Fruit fly (Drosophila melanogaster): ENCODE measurements around the gene CG32448.

Gene CG32448

dm6 chr3L:21828177-21828589, at the start of gene CG32448:
TSS of gene CG32448 (minus strand) at chr3L:21828480.
- TF ChIP-seq ovo (GFP tag; optimal IDR thresholded peaks at IDR 0.05) (no peak), Mnt (GFP tag; optimal IDR thresholded peaks at IDR 0.05) (peak; percentile 34), Hr96 (GFP tag; optimal IDR thresholded peaks at IDR 0.05) (peak; percentile 37), CG11617 (GFP tag; optimal IDR thresholded peaks at IDR 0.05) (peak; percentile 3), Crg-1 (GFP tag; optimal IDR thresholded peaks at IDR 0.05) (no peak), kay (GFP tag; ENCODE audit: borderline replicate concordance) (no peak), CG14711 (tag; optimal IDR thresholded peaks at IDR 0.05) (peak; percentile 24), CG7101 (tag; optimal IDR thresholded peaks at IDR 0.05) (peak; percentile 46), bab1 (GFP tag; optimal IDR thresholded peaks at IDR 0.05) (no peak), cnc (optimal IDR thresholded peaks at IDR 0.05) (no peak), CG7045 (GFP tag; optimal IDR thresholded peaks at IDR 0.05) (peak; percentile 13), pad (GFP tag; optimal IDR thresholded peaks at IDR 0.05) (no peak), tj (GFP tag; optimal IDR thresholded peaks at IDR 0.05) (no peak), CG12768 (GFP tag; optimal IDR thresholded peaks at IDR 0.05) (no peak), cic (GFP tag; optimal IDR thresholded peaks at IDR 0.05) (no peak), toe (GFP tag; optimal IDR thresholded peaks at IDR 0.05) (no peak), CG1620 (GFP tag; optimal IDR thresholded peaks at IDR 0.05) (peak; percentile 27), CG33017 (tag; optimal IDR thresholded peaks at IDR 0.05) (peak; percentile 10), Clk (GFP tag; optimal IDR thresholded peaks at IDR 0.05) (no peak), CG5204 (GFP tag; optimal IDR thresholded peaks at IDR 0.05) (peak; percentile 55)

- TF ChIP-seq toe (GFP tag; optimal IDR thresholded peaks at IDR 0.05) (no peak), tj (GFP tag; optimal IDR thresholded peaks at IDR 0.05) (no peak), pad (GFP tag; optimal IDR thresholded peaks at IDR 0.05) (no peak), Mnt (GFP tag; optimal IDR thresholded peaks at IDR 0.05) (no peak), cnc (optimal IDR thresholded peaks at IDR 0.05) (no peak), CG7045 (GFP tag; optimal IDR thresholded peaks at IDR 0.05) (no peak), CG5204 (GFP tag; optimal IDR thresholded peaks at IDR 0.05) (no peak), kay (GFP tag; ENCODE audit: borderline replicate concordance) (no peak), Crg-1 (GFP tag; optimal IDR thresholded peaks at IDR 0.05) (no peak), ovo (GFP tag; optimal IDR thresholded peaks at IDR 0.05) (no peak), bab1 (GFP tag; optimal IDR thresholded peaks at IDR 0.05) (no peak), CG1620 (GFP tag; optimal IDR thresholded peaks at IDR 0.05) (no peak), CG14711 (tag; optimal IDR thresholded peaks at IDR 0.05) (no peak), Hr96 (GFP tag; optimal IDR thresholded peaks at IDR 0.05) (no peak), Clk (GFP tag; optimal IDR thresholded peaks at IDR 0.05) (no peak), CG11617 (GFP tag; optimal IDR thresholded peaks at IDR 0.05) (no peak)
Observed at dm6 chr3L:21871804-21872203, 43.5 kb upstream of the CG32448 start.

dm6 chr3L:21859299-21860052, 31.2 kb upstream of the CG32448 start:
- no peak for TF ChIP-seq CG1620 (GFP tag; optimal IDR thresholded peaks at IDR 0.05)
- TF ChIP-seq CG11617 (GFP tag; optimal IDR thresholded peaks at IDR 0.05), result no peak
- TF ChIP-seq Mnt (GFP tag; optimal IDR thresholded peaks at IDR 0.05), result no peak
- no peak for TF ChIP-seq kay (GFP tag; ENCODE audit: borderline replicate concordance)
- TF ChIP-seq cic (GFP tag; optimal IDR thresholded peaks at IDR 0.05), result no peak
- TF ChIP-seq CG14711 (tag; optimal IDR thresholded peaks at IDR 0.05), result no peak
- no peak for TF ChIP-seq pad (GFP tag; optimal IDR thresholded peaks at IDR 0.05)
- TF ChIP-seq Hr96 (GFP tag; optimal IDR thresholded peaks at IDR 0.05), result no peak
- no peak for TF ChIP-seq Clk (GFP tag; optimal IDR thresholded peaks at IDR 0.05)
- TF ChIP-seq bab1 (GFP tag; optimal IDR thresholded peaks at IDR 0.05), result no peak
- TF ChIP-seq CG7045 (GFP tag; optimal IDR thresholded peaks at IDR 0.05), result no peak
- no peak for TF ChIP-seq ovo (GFP tag; optimal IDR thresholded peaks at IDR 0.05)
- no peak for TF ChIP-seq CG7101 (tag; optimal IDR thresholded peaks at IDR 0.05)
- no peak for TF ChIP-seq Crg-1 (GFP tag; optimal IDR thresholded peaks at IDR 0.05)
- no peak for TF ChIP-seq toe (GFP tag; optimal IDR thresholded peaks at IDR 0.05)
- no peak for TF ChIP-seq tj (GFP tag; optimal IDR thresholded peaks at IDR 0.05)

dm6 chr3L:21848320-21848719, 20.0 kb upstream of the CG32448 start:
- TF ChIP-seq pad (GFP tag; optimal IDR thresholded peaks at IDR 0.05) (no peak), CG7045 (GFP tag; optimal IDR thresholded peaks at IDR 0.05) (no peak)

- no peak for TF ChIP-seq kay (GFP tag; ENCODE audit: borderline replicate concordance)
- peak; percentile 9 for TF ChIP-seq CG11617 (GFP tag; optimal IDR thresholded peaks at IDR 0.05)
- TF ChIP-seq tj (GFP tag; optimal IDR thresholded peaks at IDR 0.05), result no peak
- TF ChIP-seq pad (GFP tag; optimal IDR thresholded peaks at IDR 0.05), result no peak
- TF ChIP-seq cic (GFP tag; optimal IDR thresholded peaks at IDR 0.05), result no peak
- no peak for TF ChIP-seq bab1 (GFP tag; optimal IDR thresholded peaks at IDR 0.05)
- TF ChIP-seq CG33017 (tag; optimal IDR thresholded peaks at IDR 0.05), result no peak
- TF ChIP-seq CG7045 (GFP tag; optimal IDR thresholded peaks at IDR 0.05), result peak; percentile 52
- no peak for TF ChIP-seq Hr96 (GFP tag; optimal IDR thresholded peaks at IDR 0.05)
- TF ChIP-seq CG7101 (tag; optimal IDR thresholded peaks at IDR 0.05), result no peak
- TF ChIP-seq toe (GFP tag; optimal IDR thresholded peaks at IDR 0.05), result no peak
- TF ChIP-seq CG14711 (tag; optimal IDR thresholded peaks at IDR 0.05), result no peak
- no peak for TF ChIP-seq CG1620 (GFP tag; optimal IDR thresholded peaks at IDR 0.05)
- peak; percentile 26 for TF ChIP-seq CG12768 (GFP tag; optimal IDR thresholded peaks at IDR 0.05)
- no peak for TF ChIP-seq Mnt (GFP tag; optimal IDR thresholded peaks at IDR 0.05)
- TF ChIP-seq Clk (GFP tag; optimal IDR thresholded peaks at IDR 0.05), result no peak
- no peak for TF ChIP-seq cnc (optimal IDR thresholded peaks at IDR 0.05)
Observed at dm6 chr3L:21846591-21846990, 18.3 kb upstream of the CG32448 start.

- TF ChIP-seq kay (GFP tag; ENCODE audit: borderline replicate concordance) (no peak), pad (GFP tag; optimal IDR thresholded peaks at IDR 0.05) (no peak), Hr96 (GFP tag; optimal IDR thresholded peaks at IDR 0.05) (no peak), CG7045 (GFP tag; optimal IDR thresholded peaks at IDR 0.05) (no peak), CG11617 (GFP tag; optimal IDR thresholded peaks at IDR 0.05) (no peak), Crg-1 (GFP tag; optimal IDR thresholded peaks at IDR 0.05) (no peak), CG1620 (GFP tag; optimal IDR thresholded peaks at IDR 0.05) (no peak), Clk (GFP tag; optimal IDR thresholded peaks at IDR 0.05) (no peak), toe (GFP tag; optimal IDR thresholded peaks at IDR 0.05) (no peak), ovo (GFP tag; optimal IDR thresholded peaks at IDR 0.05) (no peak), CG12768 (GFP tag; optimal IDR thresholded peaks at IDR 0.05) (no peak), CG14711 (tag; optimal IDR thresholded peaks at IDR 0.05) (no peak), bab1 (GFP tag; optimal IDR thresholded peaks at IDR 0.05) (no peak), CG7101 (tag; optimal IDR thresholded peaks at IDR 0.05) (no peak), tj (GFP tag; optimal IDR thresholded peaks at IDR 0.05) (no peak), CG33017 (tag; optimal IDR thresholded peaks at IDR 0.05) (no peak), CG5204 (GFP tag; optimal IDR thresholded peaks at IDR 0.05) (no peak)
Observed at dm6 chr3L:21844488-21844887, 16.2 kb upstream of the CG32448 start, which contains the start of gene mub. TSS of gene mub (plus strand) at chr3L:21844788.
